Worm (Caenorhabditis elegans) whole organism, L1 larva: ENCODE data around the gene cpsf-3.

ENCODE experiments used
- C16A3.4 ChIP-seq: fragments of 150-350 bp; optimal IDR thresholded peaks from 2 replicates; lab custom pipeline; 2014; ENCODE audit warnings: missing biosample characterization, missing genetic modification characterization
- ceh-8 ChIP-seq: fragments of 200-800 bp; sonication (Bioruptor generic); optimal IDR thresholded peaks from 2 replicates; lab custom pipeline; 2018; ENCODE audit warnings: mild to moderate bottlenecking, missing genetic modification characterization, moderate library complexity, missing compliant biosample characterization
- ceh-82 ChIP-seq, 3 experiments: fragments of 150-350 bp in 1 of 3; sonication (generic microtip) in 2 of 3; optimal IDR thresholded peaks; 2 replicates each; lab custom pipeline; 2014 to 2017; ENCODE audit warnings: missing biosample characterization in 3 of 3, missing genetic modification characterization in 3 of 3
- ceh-90 ChIP-seq: sonication (generic microtip); optimal IDR thresholded peaks from 2 replicates; lab custom pipeline; 2016; ENCODE audit warnings: missing genetic modification characterization, missing compliant biosample characterization
- ces-1 ChIP-seq: fragments of 150-350 bp; optimal IDR thresholded peaks from 2 replicates; lab custom pipeline; 2014; ENCODE audit warnings: missing biosample characterization, missing genetic modification reagents, missing genetic modification characterization
- dpl-1 ChIP-seq, 3 experiments: fragments of 150-350 bp in 2 of 3; sonication (generic microtip) in 1 of 3; optimal IDR thresholded peaks; 2 replicates each; lab custom pipeline; 2014 to 2017; ENCODE audit warnings: missing biosample characterization in 3 of 3, missing genetic modification characterization in 3 of 3, missing genetic modification reagents in 3 of 3
- efl-1 ChIP-seq, 4 experiments: fragments of 150-350 bp; optimal IDR thresholded peaks in 3 of 4; peaks in 1 of 4; 1 replicate in 1 of 4; 2 replicates in 3 of 4; lab custom pipeline; 2014; ENCODE audit warnings: missing biosample characterization in 2 of 4, missing genetic modification characterization in 2 of 4, missing genetic modification reagents in 2 of 4
- egl-27 ChIP-seq, 2 experiments: fragments of 150-350 bp in 1 of 2; sonication (generic microtip); optimal IDR thresholded peaks; 3 replicates each; lab custom pipeline; 2017 to 2018; ENCODE audit warnings: missing biosample characterization in 2 of 2, missing genetic modification characterization in 2 of 2, missing genetic modification reagents in 2 of 2
- elt-3 ChIP-seq, 6 experiments: fragments of 150-350 bp in 1 of 6; sonication (generic microtip); optimal IDR thresholded peaks; 2 replicates each; lab custom pipeline; 2017 to 2018; ENCODE audit warnings: missing biosample characterization in 6 of 6, missing genetic modification characterization in 6 of 6, inconsistent platforms in 1 of 6
- fkh-10 ChIP-seq: sonication (generic microtip); optimal IDR thresholded peaks from 2 replicates; lab custom pipeline; 2017; ENCODE audit warnings: missing biosample characterization, missing genetic modification reagents, missing genetic modification characterization
- fkh-4 ChIP-seq: sonication (generic microtip); optimal IDR thresholded peaks from 2 replicates; lab custom pipeline; 2016; ENCODE audit warnings: missing compliant biosample characterization, missing genetic modification characterization, borderline replicate concordance
- fkh-8 ChIP-seq: sonication (generic microtip); optimal IDR thresholded peaks from 2 replicates; lab custom pipeline; 2016; ENCODE audit warnings: mild to moderate bottlenecking, missing genetic modification characterization, missing compliant biosample characterization
- fos-1 ChIP-seq: fragments of 150-350 bp; optimal IDR thresholded peaks from 2 replicates; lab custom pipeline; 2014; ENCODE audit warnings: missing biosample characterization, missing genetic modification characterization
- grh-1 ChIP-seq: fragments of 200-800 bp; sonication (Bioruptor generic); IDR thresholded peaks from 2 replicates; pipeline ENCODE4 v1.3.6; 2022; ENCODE audit warnings: missing genetic modification reagents, missing genetic modification characterization, missing compliant biosample characterization
- irx-1 ChIP-seq: sonication (generic microtip); optimal IDR thresholded peaks from 2 replicates; lab custom pipeline; 2016; ENCODE audit warnings: missing genetic modification characterization, missing compliant biosample characterization
- lin-14 ChIP-seq: fragments of 200-800 bp; sonication (Bioruptor generic); optimal IDR thresholded peaks from 2 replicates; lab custom pipeline; 2018; ENCODE audit warnings: mild to moderate bottlenecking, missing genetic modification characterization, moderate library complexity, missing compliant biosample characterization
- lin-35 ChIP-seq, 2 experiments: fragments of 150-350 bp; optimal IDR thresholded peaks; 2 replicates each; lab custom pipeline; 2014; ENCODE audit warnings: missing biosample characterization in 2 of 2, missing genetic modification characterization in 2 of 2, missing genetic modification reagents in 2 of 2
- lin-39 ChIP-seq: fragments of 150-350 bp; optimal IDR thresholded peaks from 2 replicates; lab custom pipeline; 2014; ENCODE audit warnings: missing biosample characterization, missing genetic modification reagents, missing genetic modification characterization
- lir-3 ChIP-seq: sonication (generic microtip); optimal IDR thresholded peaks from 2 replicates; lab custom pipeline; 2016; ENCODE audit warnings: mild to moderate bottlenecking, missing genetic modification characterization, moderate library complexity, missing compliant biosample characterization; ENCODE audit not compliant: poor library complexity
- mef-2 ChIP-seq: fragments of 150-350 bp; optimal IDR thresholded peaks from 2 replicates; lab custom pipeline; 2014; ENCODE audit warnings: missing biosample characterization, missing genetic modification characterization
- nhr-12 ChIP-seq: sonication (generic microtip); optimal IDR thresholded peaks from 2 replicates; lab custom pipeline; 2017; ENCODE audit warnings: missing biosample characterization, missing genetic modification characterization
- nhr-20 ChIP-seq: sonication (generic microtip); optimal IDR thresholded peaks from 2 replicates; lab custom pipeline; 2016; ENCODE audit warnings: mild to moderate bottlenecking, missing genetic modification characterization, missing compliant biosample characterization
- nhr-237 ChIP-seq: fragments of 150-350 bp; optimal IDR thresholded peaks from 2 replicates; lab custom pipeline; 2014; ENCODE audit warnings: missing biosample characterization, missing genetic modification characterization
- nhr-47 ChIP-seq: sonication (generic microtip); optimal IDR thresholded peaks from 2 replicates; lab custom pipeline; 2016; ENCODE audit warnings: mild to moderate bottlenecking, missing genetic modification characterization, moderate library complexity, missing compliant biosample characterization
- nhr-77 ChIP-seq: fragments of 150-350 bp; optimal IDR thresholded peaks from 2 replicates; lab custom pipeline; 2014; ENCODE audit warnings: missing biosample characterization, missing genetic modification characterization
- nhr-84 ChIP-seq: sonication (generic microtip); optimal IDR thresholded peaks from 2 replicates; lab custom pipeline; 2017; ENCODE audit warnings: missing biosample characterization, missing genetic modification characterization
- nhr-85 ChIP-seq: sonication (generic microtip); peaks from one replicate; lab custom pipeline; 2016; ENCODE audit warnings: missing genetic modification characterization, inconsistent platforms, missing compliant biosample characterization
- pax-3 ChIP-seq: fragments of 200-800 bp; sonication (Bioruptor generic); optimal IDR thresholded peaks from 2 replicates; lab custom pipeline; 2018; ENCODE audit warnings: mild to moderate bottlenecking, missing genetic modification characterization, moderate library complexity, missing compliant biosample characterization
- rnt-1 ChIP-seq: sonication (generic microtip); optimal IDR thresholded peaks from 2 replicates; lab custom pipeline; 2016; ENCODE audit warnings: mild to moderate bottlenecking, missing genetic modification characterization, moderate library complexity, missing compliant biosample characterization
- snu-23 ChIP-seq: sonication (generic microtip); optimal IDR thresholded peaks from 2 replicates; lab custom pipeline; 2016; ENCODE audit warnings: missing genetic modification characterization, missing compliant biosample characterization
- sox-4 ChIP-seq: sonication (generic microtip); optimal IDR thresholded peaks from 2 replicates; lab custom pipeline; 2016; ENCODE audit warnings: missing genetic modification characterization, missing compliant biosample characterization
- tbx-2 ChIP-seq: sonication (generic microtip); optimal IDR thresholded peaks from 2 replicates; lab custom pipeline; 2016; ENCODE audit warnings: missing genetic modification characterization, missing compliant biosample characterization
- tlp-1 ChIP-seq: fragments of 150-350 bp; optimal IDR thresholded peaks from 2 replicates; lab custom pipeline; 2014; ENCODE audit warnings: missing biosample characterization, missing genetic modification characterization
- unc-30 ChIP-seq: sonication (generic microtip); optimal IDR thresholded peaks from 2 replicates; lab custom pipeline; 2017; ENCODE audit warnings: missing biosample characterization, missing genetic modification characterization
- unc-86 ChIP-seq: sonication (generic microtip); optimal IDR thresholded peaks from 2 replicates; lab custom pipeline; 2016; ENCODE audit warnings: missing genetic modification characterization, missing compliant biosample characterization
- unc-98 ChIP-seq: fragments of 200-800 bp; sonication (Bioruptor generic); IDR thresholded peaks from 2 replicates; pipeline ENCODE4 v1.3.6; 2022; ENCODE audit warnings: missing genetic modification characterization, missing compliant biosample characterization
- vab-15 ChIP-seq: sonication (generic microtip); optimal IDR thresholded peaks from 2 replicates; lab custom pipeline; 2017; ENCODE audit warnings: missing genotype, mild to moderate bottlenecking, missing genetic modification characterization, missing compliant biosample characterization
- xbp-1 ChIP-seq: sonication (generic microtip); optimal IDR thresholded peaks from 2 replicates; lab custom pipeline; 2016; ENCODE audit warnings: missing genetic modification characterization, missing compliant biosample characterization
- zip-4 ChIP-seq: fragments of 200-800 bp; sonication (Bioruptor generic); optimal IDR thresholded peaks from 2 replicates; lab custom pipeline; 2018; ENCODE audit warnings: mild to moderate bottlenecking, missing genetic modification characterization, moderate library complexity, missing compliant biosample characterization

The cpsf-3 gene

DNA sequence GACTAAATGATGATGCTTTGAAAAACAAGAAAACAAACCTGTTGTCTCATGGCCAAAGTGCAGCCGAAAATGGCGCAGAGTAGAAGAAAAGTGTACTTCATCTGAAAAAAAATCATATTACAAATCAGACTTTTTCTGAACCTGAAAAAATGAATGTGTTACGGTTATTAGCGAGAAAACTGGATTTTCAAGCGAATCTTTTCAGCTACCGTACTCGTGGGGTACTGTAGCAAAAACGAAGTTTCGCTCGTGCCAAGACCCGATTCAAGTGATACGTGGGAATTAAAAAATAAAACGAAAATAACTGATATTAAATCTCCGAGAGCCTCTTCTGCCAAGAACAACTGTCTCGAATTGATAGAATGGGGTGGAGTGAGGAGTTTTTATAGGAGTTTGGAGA is 30.5 kb downstream of the cpsf-3 start, which contains the start of gene ttr-51:
Gene ttr-51, minus strand, starts transcription at position 101 of the 400 bp plus-strand sequence.
- no peak for TF ChIP-seq nhr-47 (tag; lab: Kevin White, UChicago)
- TF ChIP-seq rnt-1 (tag; lab: Kevin White, UChicago), result peak; percentile 15

DNA sequence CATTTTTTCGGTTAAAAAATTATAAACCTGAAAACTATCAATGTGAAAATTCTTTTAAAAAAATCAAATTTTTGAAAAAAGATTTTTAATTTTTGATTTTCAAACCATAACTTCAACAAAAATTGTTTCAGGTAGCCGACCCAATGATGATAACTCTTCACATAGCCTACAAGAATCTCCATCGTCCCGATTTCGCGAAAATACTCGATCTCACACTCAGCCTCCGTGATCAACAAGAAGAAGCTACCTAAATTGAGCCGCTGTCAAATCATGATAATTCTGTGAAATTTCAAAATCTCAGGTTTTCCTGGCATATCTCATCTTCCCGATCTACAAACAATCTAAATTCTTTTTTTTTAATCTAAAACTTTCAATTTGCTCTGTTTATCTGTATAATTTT is 32.4 kb downstream of the cpsf-3 start:
- TF ChIP-seq lin-14 (GFP tag; lab: Kevin White, UChicago) (no peak), fkh-4 (tag; lab: Kevin White, UChicago) (no peak), fos-1 (no peak), ces-1 (no peak), pax-3 (tag; lab: Kevin White, UChicago) (no peak), nhr-85 (no peak), unc-86 (tag; lab: Kevin White, UChicago) (no peak), unc-30 (tag; lab: Kevin White, UChicago) (no peak), tbx-2 (no peak), fkh-10 (GFP tag; lab: Kevin White, UChicago) (no peak), C16A3.4 (tag; lab: Kevin White, UChicago) (no peak), lin-39 (tag; lab: Kevin White, UChicago) (no peak), egl-27 (tag; optimal IDR thresholded peaks at IDR 0.05; lab: Kevin White, UChicago) (no peak), xbp-1 (no peak), ceh-90 (tag; lab: Kevin White, UChicago) (no peak), tlp-1 (tag; lab: Kevin White, UChicago) (no peak)

DNA sequence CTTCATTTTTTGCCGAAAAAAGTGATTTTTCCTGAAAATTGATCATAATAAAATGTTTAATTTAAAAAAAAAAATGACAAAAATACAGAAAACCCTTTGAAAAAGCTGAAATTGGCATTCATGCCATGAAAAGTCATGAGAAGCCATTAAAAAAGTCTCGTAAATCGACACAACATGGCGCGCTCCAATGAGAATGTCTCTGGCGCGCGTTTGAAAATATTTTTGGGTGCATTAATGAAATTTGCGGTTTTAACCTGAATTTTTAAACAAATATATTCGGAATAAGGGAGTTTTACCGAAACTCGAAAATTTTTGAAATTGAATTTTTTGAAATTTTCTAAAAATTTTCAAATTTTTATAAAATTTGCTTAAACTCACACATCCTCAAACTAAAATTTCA is 34.9 kb downstream of the cpsf-3 start:
- TF ChIP-seq zip-4, result no peak
- peak; percentile 0 to 17 for TF ChIP-seq efl-1 (optimal IDR thresholded peaks at IDR 0.05; lab: Kevin White, UChicago)
- TF ChIP-seq efl-1 (GFP tag; optimal IDR thresholded peaks at IDR 0.05 in 1 of 2; lab: Kevin White, UChicago), result peak in 1 of 2 experiments; percentile 93
- peak in 1 of 3 experiments; percentile 24 for TF ChIP-seq dpl-1 (GFP tag; optimal IDR thresholded peaks at IDR 0.05; lab: Kevin White, UChicago)
- peak in 1 of 2 experiments; percentile 34 for TF ChIP-seq lin-35 (GFP tag; optimal IDR thresholded peaks at IDR 0.05; lab: Kevin White, UChicago)

DNA sequence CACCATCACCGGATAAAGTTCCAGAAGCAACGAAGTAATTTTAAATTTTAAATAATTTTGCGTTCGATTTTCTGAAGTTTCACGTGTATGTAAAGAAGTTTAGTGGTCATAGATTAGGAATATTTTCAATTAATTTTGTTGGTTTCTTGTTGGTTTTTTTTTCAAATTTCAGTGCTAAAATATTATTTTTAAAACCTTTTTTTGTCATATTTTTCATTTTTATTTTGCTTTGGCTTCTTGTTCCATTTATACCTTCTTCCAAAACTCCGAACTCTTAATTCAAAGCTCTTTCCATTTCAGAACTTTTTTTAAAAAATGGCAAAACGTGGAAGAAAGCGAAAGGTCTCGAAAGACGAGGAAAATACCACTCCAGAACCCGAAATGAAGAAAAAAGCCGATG is 35.7 kb downstream of the cpsf-3 start, which contains the start of gene JC8.7:
Gene JC8.7, plus strand, starts transcription at position 301 of the 400 bp plus-strand sequence.
- TF ChIP-seq ceh-8 (GFP tag; lab: Kevin White, UChicago) (no peak), ces-1 (no peak), vab-15 (tag; lab: Kevin White, UChicago) (no peak)

DNA sequence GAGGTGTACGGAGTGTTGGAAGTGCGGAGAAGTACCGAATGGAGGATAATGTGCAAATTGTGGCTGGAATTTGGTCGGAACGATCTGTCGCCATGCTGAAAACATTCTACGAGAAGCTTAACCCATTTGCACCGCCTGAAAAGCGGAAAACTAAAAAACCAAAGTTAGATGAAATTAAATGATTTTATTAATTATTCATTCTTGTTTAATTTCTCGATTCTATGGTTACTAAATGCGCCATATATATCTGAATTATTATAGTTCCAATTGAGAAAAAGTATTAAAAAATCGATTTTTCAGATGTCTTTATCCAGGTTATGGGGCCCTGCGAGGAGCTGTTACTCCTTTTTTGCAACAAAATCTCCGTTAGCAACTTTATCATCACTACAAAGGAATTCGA is 38.7 kb downstream of the cpsf-3 start, which contains the start of gene cox-11:
Gene cox-11, plus strand, starts transcription at position 301 of the 400 bp plus-strand sequence.
- no peak for TF ChIP-seq nhr-84 (tag; lab: Kevin White, UChicago)
- no peak for TF ChIP-seq mef-2
- TF ChIP-seq pax-3 (tag; lab: Kevin White, UChicago), result no peak
- no peak for TF ChIP-seq fkh-4 (tag; lab: Kevin White, UChicago)
- no peak for TF ChIP-seq ceh-82 (tag; optimal IDR thresholded peaks at IDR 0.05; lab: Kevin White, UChicago)
- TF ChIP-seq sox-4 (tag; lab: Kevin White, UChicago), result no peak

DNA sequence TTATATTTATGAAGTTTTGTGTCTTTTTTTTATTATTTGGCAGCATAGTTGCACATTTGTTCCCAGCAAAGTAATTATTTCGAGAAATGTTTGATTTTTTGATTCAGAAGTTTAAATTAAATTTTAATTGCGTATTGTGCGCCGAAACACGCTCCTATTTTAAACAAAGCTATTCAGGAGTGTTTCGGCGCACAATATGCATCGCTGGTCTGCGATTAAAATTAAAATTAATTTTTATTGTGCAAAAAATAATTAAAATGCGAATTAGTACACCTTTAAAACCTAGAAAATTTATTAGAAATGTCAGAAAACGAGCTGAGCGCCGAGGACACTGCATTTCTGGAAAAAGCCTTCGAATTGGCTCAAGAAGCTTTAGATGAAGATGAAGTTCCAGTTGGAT is 39.3 kb downstream of the cpsf-3 start, which contains the start of gene JC8.4:
Gene JC8.4, plus strand, starts transcription at position 301 of the 400 bp plus-strand sequence.
- TF ChIP-seq efl-1 (optimal IDR thresholded peaks at IDR 0.05; lab: Kevin White, UChicago) (no peak), efl-1 (GFP tag; optimal IDR thresholded peaks at IDR 0.05 in 1 of 2; lab: Kevin White, UChicago) (peak in 1 of 2 experiments; percentile 33), unc-98 (no peak)

DNA sequence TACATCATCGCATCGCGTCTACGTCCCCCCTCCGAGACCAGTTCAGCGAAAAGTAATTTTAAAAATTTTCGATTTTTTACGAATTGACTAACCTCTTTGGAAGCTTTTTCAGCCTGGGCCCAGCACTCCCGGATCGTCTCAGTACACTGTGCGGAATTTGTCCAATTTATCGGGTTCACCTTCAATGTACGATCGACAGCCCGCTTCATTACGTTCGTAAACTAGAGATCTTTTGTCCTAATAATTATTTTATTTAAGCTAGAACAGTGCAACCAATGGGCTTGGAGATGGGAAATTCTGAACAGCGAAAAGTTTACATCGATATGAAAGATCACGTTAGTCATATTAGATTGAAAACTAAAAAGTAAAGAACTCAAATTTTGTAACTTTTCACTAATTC is 41.3 kb downstream of the cpsf-3 start:
- TF ChIP-seq elt-3 (tag; optimal IDR thresholded peaks at IDR 0.05; lab: Kevin White, UChicago) (no peak), fos-1 (no peak), nhr-77 (no peak), ceh-90 (tag; lab: Kevin White, UChicago) (no peak), nhr-12 (tag; lab: Kevin White, UChicago) (no peak), ceh-82 (tag; optimal IDR thresholded peaks at IDR 0.05; lab: Kevin White, UChicago) (no peak), vab-15 (tag; lab: Kevin White, UChicago) (no peak), irx-1 (no peak), mef-2 (no peak), snu-23 (GFP tag; lab: Kevin White, UChicago) (no peak), fkh-8 (tag; lab: Kevin White, UChicago) (no peak), unc-86 (tag; lab: Kevin White, UChicago) (no peak), nhr-20 (tag; lab: Kevin White, UChicago) (no peak), lir-3 (no peak), egl-27 (tag; optimal IDR thresholded peaks at IDR 0.05; lab: Kevin White, UChicago) (no peak), nhr-237 (tag; lab: Kevin White, UChicago) (no peak), grh-1 (GFP tag; lab: Robert Waterston, UW) (no peak)
